Worm (Caenorhabditis elegans) whole organism, L2 larva: Measurements from ENCODE around the gene mec-9.

Experiments used
- lin-39 ChIP-seq: fragments of 150-350 bp; optimal IDR thresholded peaks from 2 replicates; lab custom pipeline; 2014; ENCODE audit warnings: missing biosample characterization, missing genetic modification reagents, missing genetic modification characterization
- nhr-10 ChIP-seq: sonication (generic microtip); optimal IDR thresholded peaks from 2 replicates; lab custom pipeline; 2017; ENCODE audit warnings: missing biosample characterization, missing genetic modification characterization

DNA sequence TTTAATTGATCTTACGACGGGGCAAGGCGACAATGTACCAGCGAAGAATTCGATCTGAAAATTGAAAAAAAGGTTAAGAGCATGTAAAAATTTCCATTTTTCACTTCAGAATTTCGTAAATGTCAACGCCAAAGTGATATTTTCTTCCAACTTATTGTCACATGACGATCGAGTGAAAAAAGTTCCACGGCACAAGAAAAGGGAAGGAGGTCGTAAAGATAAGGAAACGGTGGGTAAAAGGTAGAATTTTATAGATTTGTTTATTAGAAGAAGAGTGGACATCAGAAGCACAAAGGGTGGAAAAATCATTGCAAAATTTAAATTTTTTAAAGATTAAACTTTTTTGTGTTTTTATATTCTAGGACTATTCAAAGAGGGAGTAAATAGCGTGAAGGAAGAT, 13.0 kb upstream of the mec-9 start:
- TF ChIP-seq nhr-10 (tag; lab: Kevin White, UChicago) (no peak), lin-39 (tag; lab: Kevin White, UChicago) (no peak)
